Fruit fly (Drosophila melanogaster): ENCODE results near the gene CG2116.

CG2116 gene

DNA sequence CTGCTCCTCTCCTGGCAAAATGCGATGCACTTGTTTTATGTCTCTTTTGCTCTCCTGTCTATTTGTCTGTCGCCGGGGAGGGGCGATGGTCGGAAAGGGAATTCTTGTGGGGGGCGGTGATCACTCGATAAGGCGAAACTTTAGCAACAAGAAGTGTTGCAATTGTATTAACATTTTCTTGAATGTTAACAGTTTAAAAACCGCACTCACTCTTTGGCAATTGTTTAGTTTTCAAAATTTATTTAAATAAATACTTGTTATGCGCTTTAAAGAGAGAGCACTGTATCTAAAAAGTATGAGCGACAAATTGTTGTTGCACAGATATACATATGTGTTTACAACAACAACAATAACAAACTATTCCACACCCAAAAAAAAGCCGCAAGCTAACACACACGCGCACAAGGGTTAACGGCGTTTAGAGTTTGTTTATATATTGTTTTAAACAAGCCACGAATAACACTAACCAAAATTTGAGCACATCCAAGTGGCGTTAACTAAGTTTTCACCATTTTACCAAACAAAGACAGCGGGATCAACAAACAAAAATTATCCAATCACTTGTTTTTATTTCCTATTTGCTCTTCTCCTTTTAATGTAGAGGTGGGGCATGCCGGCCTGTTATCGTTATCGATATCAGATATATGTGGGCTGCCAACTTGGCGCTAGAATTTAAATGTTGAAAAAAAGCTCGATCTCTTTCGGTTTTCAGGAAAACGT lies 28.0 kb upstream of the CG2116 start, which contains the start of gene CG2258 (continued):
- TF ChIP-seq CG7987 (GFP tag; optimal IDR thresholded peaks at IDR 0.05) (peak; percentile 46), hbn (GFP tag; IDR thresholded peaks at IDR 0.05; ENCODE audit: partially characterized antibody) (no peak), CG13894 (tag; optimal IDR thresholded peaks at IDR 0.05) (peak; percentile 65), Myb (GFP tag; optimal IDR thresholded peaks at IDR 0.05) (peak; percentile 30), gsb-n (tag; optimal IDR thresholded peaks at IDR 0.05) (peak; percentile 76), mam (GFP tag; optimal IDR thresholded peaks at IDR 0.05) (peak; percentile 17), CG34376 (GFP tag; optimal IDR thresholded peaks at IDR 0.05) (peak; percentile 40), ranshi (GFP tag; IDR thresholded peaks at IDR 0.05) (peak; percentile 89), CG11085 (GFP tag; IDR thresholded peaks at IDR 0.05) (peak; percentile 44; the same call in 1 of the 2 replicates), Lim3 (GFP tag; IDR thresholded peaks at IDR 0.05) (peak; percentile 43; the same call in 1 of the 2 replicates), ato (GFP tag; IDR thresholded peaks at IDR 0.05; ENCODE audit: partially characterized antibody) (no peak), Dbx (GFP tag; IDR thresholded peaks at IDR 0.05) (peak; percentile 62; the same call in 1 of the 3 replicates), Ptx1 (GFP tag; IDR thresholded peaks at IDR 0.05) (peak; percentile 91), Six4 (GFP tag; optimal IDR thresholded peaks at IDR 0.05) (peak; percentile 73), pfk (GFP tag; optimal IDR thresholded peaks at IDR 0.05) (no peak), CG7786 (GFP tag; optimal IDR thresholded peaks at IDR 0.05) (peak; percentile 72), ac (GFP tag; optimal IDR thresholded peaks at IDR 0.05) (no peak), lola (GFP tag; optimal IDR thresholded peaks at IDR 0.05) (peak in 1 of 3 experiments; percentile 58), aop (GFP tag; IDR thresholded peaks at IDR 0.05) (0 out of 2 replicates have a peak, but pooled peaks have one; percentile 34), sob (GFP tag; IDR thresholded peaks at IDR 0.05) (peak; percentile 86), p53 (GFP tag; optimal IDR thresholded peaks at IDR 0.05) (no peak), Jarid2 (GFP tag; optimal IDR thresholded peaks at IDR 0.05) (peak; percentile 44), Atf3 (GFP tag; optimal IDR thresholded peaks at IDR 0.05) (peak; percentile 45), abd-A (tag; optimal IDR thresholded peaks at IDR 0.05) (no peak), CG15011 (GFP tag; optimal IDR thresholded peaks at IDR 0.05) (peak; percentile 76), zen2 (GFP tag; IDR thresholded peaks at IDR 0.05; ENCODE audit: partially characterized antibody) (0 out of 3 replicates have a peak, but pooled peaks have one; percentile 15), CG7556 (GFP tag; optimal IDR thresholded peaks at IDR 0.05) (peak; percentile 76), inv (GFP tag; IDR thresholded peaks at IDR 0.05; ENCODE audit: partially characterized antibody) (no peak), pum (GFP tag; optimal IDR thresholded peaks at IDR 0.05) (no peak), CG10209 (GFP tag; optimal IDR thresholded peaks at IDR 0.05) (peak; percentile 78), sima (GFP tag; optimal IDR thresholded peaks at IDR 0.05) (no peak), bsh (GFP tag; optimal IDR thresholded peaks at IDR 0.05) (peak; percentile 87 to 94), seq (GFP tag; IDR thresholded peaks at IDR 0.05) (peak; percentile 69), fd3F (GFP tag; optimal IDR thresholded peaks at IDR 0.05) (peak; percentile 81), CG11247 (GFP tag; IDR thresholded peaks at IDR 0.05) (peak; percentile 84), Hr3 (GFP tag; optimal IDR thresholded peaks at IDR 0.05) (peak; percentile 75), Lpt (GFP tag; optimal IDR thresholded peaks at IDR 0.05) (no peak), crc (GFP tag; optimal IDR thresholded peaks at IDR 0.05) (no peak), odd (GFP tag; optimal IDR thresholded peaks at IDR 0.05) (peak; percentile 78), CG6854 (GFP tag; optimal IDR thresholded peaks at IDR 0.05) (peak; percentile 64), gro (GFP tag; optimal IDR thresholded peaks at IDR 0.05) (no peak), croc (GFP tag; conservative IDR thresholded peaks at IDR 0.05) (peak; percentile 81), org-1 (GFP tag; optimal IDR thresholded peaks at IDR 0.05) (peak; percentile 47), bcd (GFP tag; optimal IDR thresholded peaks at IDR 0.05) (peak; percentile 74), zfh2 (GFP tag; optimal IDR thresholded peaks at IDR 0.05) (peak; percentile 47), CG12155 (GFP tag; optimal IDR thresholded peaks at IDR 0.05) (peak; percentile 78), ken (GFP tag; IDR thresholded peaks at IDR 0.05) (peak; percentile 87), da (GFP tag; optimal IDR thresholded peaks at IDR 0.05) (no peak), ara (GFP tag; IDR thresholded peaks at IDR 0.05) (peak; percentile 70)
